Worm (Caenorhabditis elegans) whole organism, L3 larva: ENCODE data around the gene F01F1.2.

Source experiments
- hmg-11 ChIP-seq: sonication (generic microtip); optimal IDR thresholded peaks from 2 replicates; lab custom pipeline; 2016; ENCODE audit warnings: missing genetic modification characterization, missing compliant biosample characterization
- lin-39 ChIP-seq: fragments of 150-350 bp; optimal IDR thresholded peaks from 2 replicates; lab custom pipeline; 2018; ENCODE audit warnings: missing biosample characterization, missing genetic modification reagents, missing genetic modification characterization
- nhr-23 ChIP-seq: fragments of 150-350 bp; optimal IDR thresholded peaks from 2 replicates; lab custom pipeline; 2014; ENCODE audit warnings: missing biosample characterization, missing genetic modification reagents, missing genetic modification characterization
- nhr-237 ChIP-seq: fragments of 150-350 bp; optimal IDR thresholded peaks from 2 replicates; lab custom pipeline; 2014; ENCODE audit warnings: missing biosample characterization, missing genetic modification characterization
- zag-1 ChIP-seq: fragments of 150-350 bp; optimal IDR thresholded peaks from 2 replicates; lab custom pipeline; 2014; ENCODE audit warnings: missing biosample characterization, missing genetic modification characterization
- ztf-11 ChIP-seq: fragments of 150-350 bp; optimal IDR thresholded peaks from 2 replicates; lab custom pipeline; 2014; ENCODE audit warnings: missing biosample characterization, missing genetic modification characterization

DNA sequence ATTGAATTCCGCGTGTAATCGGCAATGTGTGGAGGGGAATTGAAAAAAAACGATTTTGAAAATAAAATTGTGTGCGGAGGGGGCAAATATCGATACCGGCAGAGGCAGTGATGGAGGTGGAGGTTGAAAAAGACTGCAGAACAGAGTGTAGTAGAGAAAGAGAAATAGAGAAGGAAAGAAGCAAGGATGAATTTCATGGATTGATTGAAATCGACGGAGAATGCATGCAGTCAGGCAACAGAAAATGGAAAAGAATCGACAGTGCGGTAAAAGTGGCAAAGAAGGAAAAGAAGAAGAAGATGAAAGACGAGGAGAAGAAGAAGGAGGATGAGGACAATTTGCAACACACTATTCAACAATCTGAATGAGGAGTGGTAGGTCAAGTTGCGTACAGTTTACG is 41.5 kb upstream of the F01F1.2 start, which contains the start of gene W04D12.1:
- TF ChIP-seq ztf-11 (tag; lab: Kevin White, UChicago) (no peak), nhr-237 (tag; lab: Kevin White, UChicago) (no peak), zag-1 (tag; lab: Kevin White, UChicago) (no peak), hmg-11 (no peak), lin-39 (tag; lab: Kevin White, UChicago) (no peak), nhr-23 (tag; lab: Kevin White, UChicago) (peak; percentile 8)
